Worm (Caenorhabditis elegans): ENCODE data around the gene nhr-138.

ce11 chrIV:9738194-9738593 lies 13.1 kb downstream of the nhr-138 start, which contains the start of gene C28D4.10:
- TF ChIP-seq pha-4 (tag; optimal IDR thresholded peaks at IDR 0.05) (no peak), sptf-1 (tag; optimal IDR thresholded peaks at IDR 0.05) (no peak), nhr-76 (tag; optimal IDR thresholded peaks at IDR 0.05) (no peak), unc-39 (tag; optimal IDR thresholded peaks at IDR 0.05) (no peak), blmp-1 (tag; optimal IDR thresholded peaks at IDR 0.05) (no peak), ztf-11 (tag; optimal IDR thresholded peaks at IDR 0.05) (no peak), lin-13 (tag; optimal IDR thresholded peaks at IDR 0.05) (no peak), drap-1 (GFP tag; optimal IDR thresholded peaks at IDR 0.05) (no peak), nhr-237 (tag; optimal IDR thresholded peaks at IDR 0.05) (no peak), lsy-2 (tag; optimal IDR thresholded peaks at IDR 0.05) (no peak), mab-5 (tag; optimal IDR thresholded peaks at IDR 0.05) (no peak), elt-3 (tag; optimal IDR thresholded peaks at IDR 0.05) (no peak)

Measured in whole organism, mixed stage, embryonic.